Fruit fly (Drosophila melanogaster) S2 (cell line): ENCODE measurements around the gene CG4907.

Source experiments
- CG8478 ChIP-seq: fragments of >200 bp; optimal IDR thresholded peaks from 2 replicates; lab custom pipeline; 2018
- CTCF ChIP-seq, 2 experiments: fragments of >200 bp; optimal IDR thresholded peaks; 2 replicates each; lab custom pipeline; 2018

DNA sequence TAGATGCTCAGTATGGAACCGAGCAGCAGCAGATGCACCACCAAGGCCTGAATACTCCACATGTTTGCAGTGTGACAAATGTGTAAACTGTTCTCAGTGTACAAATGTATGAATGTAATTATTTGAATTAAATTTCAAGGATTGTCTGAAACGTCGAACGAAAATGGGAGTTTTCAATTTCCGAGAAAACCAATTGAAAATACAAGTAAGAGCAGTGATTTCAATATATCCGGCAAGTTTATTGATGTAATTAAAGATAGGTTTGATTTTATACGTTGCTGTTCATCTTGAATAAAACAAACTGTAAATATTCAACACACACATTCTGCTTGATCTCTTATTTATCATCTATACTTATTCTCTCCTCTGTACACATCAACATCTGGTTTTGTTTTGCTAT is at the start of gene CG4907:
- no peak for TF ChIP-seq CG8478 (lab: Kevin White, UChicago)
- TF ChIP-seq CTCF (optimal IDR thresholded peaks at IDR 0.05; lab: Kevin White, UChicago): no peak
